Worm (Caenorhabditis elegans) whole organism, L2 larva: ENCODE data around the gene amt-1.

ENCODE experiments used
- C34F6.9 ChIP-seq: fragments of 150-350 bp; optimal IDR thresholded peaks from 2 replicates; lab custom pipeline; 2014; ENCODE audit warnings: missing biosample characterization, missing genetic modification characterization
- mdl-1 ChIP-seq, 2 experiments: fragments of 150-350 bp in 1 of 2; sonication (generic microtip) in 1 of 2; optimal IDR thresholded peaks; 2 replicates each; lab custom pipeline; 2017; ENCODE audit warnings: missing biosample characterization in 2 of 2, missing genetic modification characterization in 2 of 2
- nhr-12 ChIP-seq: fragments of 150-350 bp; optimal IDR thresholded peaks from 2 replicates; lab custom pipeline; 2014; ENCODE audit warnings: missing biosample characterization, missing genetic modification characterization
- nhr-237 ChIP-seq: fragments of 150-350 bp; optimal IDR thresholded peaks from 2 replicates; lab custom pipeline; 2014; ENCODE audit warnings: missing biosample characterization, missing genetic modification characterization

DNA sequence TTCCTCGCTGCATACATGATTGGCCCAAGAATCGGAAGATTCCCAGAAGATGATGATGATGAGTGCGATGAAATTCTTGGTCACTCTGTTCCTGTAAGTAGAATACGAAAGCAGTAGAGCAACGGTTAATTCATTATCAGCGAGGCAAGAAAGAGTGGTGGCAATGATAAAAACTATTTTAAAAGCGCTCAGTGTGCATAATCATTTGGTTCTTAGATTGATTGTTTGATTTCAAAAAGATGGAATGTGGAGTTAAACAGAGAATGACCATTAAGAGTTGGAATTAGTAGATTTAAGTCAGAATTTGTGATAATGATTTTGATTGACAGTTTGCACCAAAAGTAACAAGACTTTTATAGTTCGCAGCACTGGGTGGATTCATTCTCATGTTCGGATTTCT lies 4.1 kb upstream of the amt-1 start:
- TF ChIP-seq C34F6.9 (tag; lab: Kevin White, UChicago), result no peak
- TF ChIP-seq nhr-12 (tag; lab: Kevin White, UChicago), result no peak
- no peak for TF ChIP-seq mdl-1 (tag; optimal IDR thresholded peaks at IDR 0.05; lab: Kevin White, UChicago)
- TF ChIP-seq nhr-237 (tag; lab: Kevin White, UChicago), result no peak
